Worm (Caenorhabditis elegans): ENCODE measurements around the gene Y48B6A.13.

The Y48B6A.13 gene

DNA sequence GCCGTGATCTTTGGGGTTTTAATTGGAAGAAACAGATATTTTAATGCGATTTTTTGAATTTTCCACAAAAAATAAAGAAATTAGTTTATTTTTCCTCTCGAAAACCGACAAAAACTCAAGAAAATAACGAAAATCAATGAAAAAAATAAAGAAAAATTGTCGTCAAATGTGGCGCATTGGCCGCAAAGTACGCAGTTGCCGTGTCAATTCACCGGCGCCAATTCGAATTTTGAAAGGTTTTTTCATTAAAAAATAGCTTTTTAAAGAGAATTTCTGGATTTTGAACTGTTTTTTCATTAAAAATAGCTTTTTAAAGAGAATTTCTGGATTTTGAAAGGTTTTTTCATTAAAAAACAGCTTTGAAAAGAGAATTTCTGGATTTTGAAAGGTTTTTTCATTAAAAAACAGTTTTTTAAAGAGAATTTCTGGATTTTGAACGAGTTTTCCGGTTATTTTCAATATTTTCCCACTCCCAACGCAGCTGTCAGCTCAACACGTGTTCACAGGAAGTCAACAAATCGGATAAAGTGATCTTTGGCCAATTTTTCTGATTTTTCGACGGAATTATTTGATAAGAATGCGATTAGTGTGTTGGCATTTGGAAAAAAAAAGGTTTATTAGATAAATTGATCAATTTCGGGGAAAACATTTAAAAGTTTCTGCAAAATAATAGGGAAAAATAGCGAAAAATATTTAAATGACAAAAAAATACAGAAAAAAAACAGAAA is 8.5 kb upstream of the Y48B6A.13 start:
- TF ChIP-seq hlh-8 (tag; optimal IDR thresholded peaks at IDR 0.05) (no peak), tbx-7 (tag; optimal IDR thresholded peaks at IDR 0.05) (no peak), gmeb-2 (tag; optimal IDR thresholded peaks at IDR 0.05) (no peak), dmd-4 (tag; optimal IDR thresholded peaks at IDR 0.05; ENCODE audit: borderline replicate concordance) (no peak), elt-2 (tag; optimal IDR thresholded peaks at IDR 0.05) (no peak)

- TF ChIP-seq odd-2 (tag; optimal IDR thresholded peaks at IDR 0.05) (no peak), Y22D7AL.16 (tag; optimal IDR thresholded peaks at IDR 0.05) (no peak), pha-4 (tag; optimal IDR thresholded peaks at IDR 0.05) (no peak), ceh-48 (tag; optimal IDR thresholded peaks at IDR 0.05) (peak; percentile 35)
These were observed 7.8 kb upstream of the Y48B6A.13 start, which contains the start of gene men-1 for ce11 chrII:14233879-14234278. Gene men-1, minus strand, starts transcription at chrII:14234120.

DNA sequence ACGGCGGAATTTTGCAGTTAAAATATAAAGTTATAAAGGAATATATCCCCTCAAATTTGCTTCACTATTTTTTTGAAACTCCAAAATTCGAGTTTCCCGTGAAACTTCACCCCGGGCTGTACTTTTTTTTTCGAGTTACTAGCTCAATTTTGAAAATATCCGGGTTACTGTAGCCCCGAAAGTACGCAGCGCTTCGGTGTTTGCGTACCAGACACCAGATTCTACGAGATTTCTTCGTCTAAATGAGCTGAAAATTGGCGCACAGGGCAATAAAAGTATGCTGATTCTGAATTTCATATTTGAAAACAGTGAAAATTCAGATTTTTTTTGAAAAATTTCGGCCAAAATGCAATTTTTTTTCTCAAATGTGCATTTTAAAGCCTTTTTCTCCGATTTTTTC is 4.9 kb upstream of the Y48B6A.13 start:
- no peak for TF ChIP-seq ceh-9 (tag; optimal IDR thresholded peaks at IDR 0.05)
- TF ChIP-seq eyg-1 (tag; optimal IDR thresholded peaks at IDR 0.05), result no peak
- TF ChIP-seq C38D4.7 (GFP tag; optimal IDR thresholded peaks at IDR 0.05), result no peak
- TF ChIP-seq pha-4 (tag; optimal IDR thresholded peaks at IDR 0.05), result no peak
- no peak for TF ChIP-seq ceh-30 (tag; optimal IDR thresholded peaks at IDR 0.05)
- TF ChIP-seq ceh-45 (GFP tag; IDR thresholded peaks at IDR 0.05), result no peak
- TF ChIP-seq ceh-18 (tag; optimal IDR thresholded peaks at IDR 0.05), result no peak
- TF ChIP-seq gmeb-2 (tag; optimal IDR thresholded peaks at IDR 0.05), result no peak
- TF ChIP-seq nhr-11 (tag; optimal IDR thresholded peaks at IDR 0.05), result no peak

- no peak for TF ChIP-seq fkh-6 (tag; optimal IDR thresholded peaks at IDR 0.05)
These were observed 4.0 kb upstream of the Y48B6A.13 start for ce11 chrII:14230075-14230474.

- TF ChIP-seq odd-2 (tag; optimal IDR thresholded peaks at IDR 0.05), result no peak
- no peak for TF ChIP-seq npax-4 (tag; optimal IDR thresholded peaks at IDR 0.05)
- no peak for TF ChIP-seq madf-2 (tag; optimal IDR thresholded peaks at IDR 0.05)
These were observed 7.9 kb downstream of the Y48B6A.13 start for ce11 chrII:14218142-14218541.

DNA sequence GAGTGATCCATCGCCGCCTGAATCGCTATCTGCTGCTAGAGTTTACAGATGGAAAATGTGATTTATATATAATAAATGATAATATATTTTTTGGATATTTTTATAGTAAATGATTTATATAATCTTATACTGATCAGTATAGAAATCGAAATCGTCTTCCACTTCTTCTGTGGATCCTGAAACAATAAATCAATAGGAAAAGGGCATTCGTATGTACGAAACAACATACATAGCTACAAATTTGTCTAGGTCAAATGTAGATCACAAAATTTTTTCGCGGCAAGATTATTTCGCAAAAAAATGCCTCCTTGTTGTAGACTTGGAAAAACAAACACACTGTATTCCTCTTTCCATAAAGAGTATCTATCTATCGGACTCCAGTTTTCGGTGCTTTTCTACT is 12.0 kb downstream of the Y48B6A.13 start, which contains the start of gene Y48B6A.10:
Y48B6A.10 (plus strand) TSS at position 301 of the 400 bp plus-strand sequence.
- TF ChIP-seq sox-4 (tag; optimal IDR thresholded peaks at IDR 0.05), result no peak
- no peak for TF ChIP-seq unc-3 (GFP tag; conservative IDR thresholded peaks at IDR 0.05)
- TF ChIP-seq unc-3 (tag; optimal IDR thresholded peaks at IDR 0.05), result no peak
- TF ChIP-seq K09A11.1 (tag; optimal IDR thresholded peaks at IDR 0.05; ENCODE audit: insufficient read depth), result no peak
- no peak for TF ChIP-seq dve-1 (tag; optimal IDR thresholded peaks at IDR 0.05)

DNA sequence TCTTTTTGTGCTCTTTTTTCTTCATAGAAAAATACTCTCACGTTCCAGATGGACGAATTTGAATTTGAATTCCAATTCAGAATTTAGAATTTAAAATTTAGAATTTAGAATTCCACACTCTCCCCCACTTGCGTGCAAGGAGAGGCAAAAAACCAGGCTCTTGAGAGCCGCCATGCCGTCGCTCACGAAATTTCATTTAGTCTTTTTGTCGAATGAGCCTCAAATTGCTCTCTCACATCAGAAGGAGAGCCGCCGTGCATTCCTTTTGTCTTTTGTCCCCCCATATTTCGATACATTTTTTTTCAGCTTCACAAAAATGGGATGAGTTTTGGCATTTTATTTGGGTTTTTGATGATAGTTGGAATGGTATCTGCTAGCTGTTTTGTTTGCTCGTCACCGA is 15.0 kb downstream of the Y48B6A.13 start, which contains the start of gene hot-7:
hot-7 (plus strand) TSS at position 301 of the 400 bp plus-strand sequence.
- TF ChIP-seq ref-2 (tag; optimal IDR thresholded peaks at IDR 0.05) (no peak), hlh-15 (tag; optimal IDR thresholded peaks at IDR 0.05) (no peak), ceh-45 (GFP tag; IDR thresholded peaks at IDR 0.05) (no peak), pqm-1 (tag; optimal IDR thresholded peaks at IDR 0.05) (no peak), fkh-10 (GFP tag; optimal IDR thresholded peaks at IDR 0.05) (no peak), ceh-2 (tag; optimal IDR thresholded peaks at IDR 0.05) (no peak), rnt-1 (tag; optimal IDR thresholded peaks at IDR 0.05) (no peak), ceh-34 (tag; optimal IDR thresholded peaks at IDR 0.05) (no peak), F13H6.1 (tag; optimal IDR thresholded peaks at IDR 0.05) (no peak), dmd-4 (tag; optimal IDR thresholded peaks at IDR 0.05; ENCODE audit: borderline replicate concordance) (no peak), K02D7.2 (tag; optimal IDR thresholded peaks at IDR 0.05) (no peak), ahr-1 (tag; optimal IDR thresholded peaks at IDR 0.05) (no peak), che-1 (tag; optimal IDR thresholded peaks at IDR 0.05) (no peak), syd-9 (tag; optimal IDR thresholded peaks at IDR 0.05) (no peak)

Data from whole organism, late embryonic.